Worm (Caenorhabditis elegans): ENCODE results near the gene hsp-25.
A peak's percentile ranks its signal among the peaks of the same experiment; 100 is the strongest.

hsp-25 gene

DNA sequence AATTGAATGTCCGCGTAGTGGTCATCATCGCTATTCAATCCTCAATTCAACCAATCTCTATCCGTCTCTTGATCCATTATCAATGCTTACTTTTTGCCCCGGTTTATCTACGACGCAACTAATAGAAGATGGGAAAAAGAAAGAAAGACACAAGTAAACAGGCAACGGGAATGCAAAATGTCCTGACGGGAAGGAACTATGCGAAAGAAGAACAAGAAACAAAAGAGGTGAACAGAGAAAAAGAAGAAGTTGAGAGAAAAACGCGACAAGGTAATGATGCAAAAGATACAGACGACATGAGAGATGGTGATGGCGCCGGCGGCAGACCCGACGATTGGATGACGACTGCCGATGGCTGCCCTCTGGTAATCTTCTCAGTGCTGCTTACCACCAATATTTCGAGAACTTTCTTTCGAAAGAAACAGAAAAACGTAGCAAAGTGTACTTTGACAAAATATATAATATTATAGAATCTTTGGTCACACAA, 2.6 kb upstream of the hsp-25 start (continued):
- TF ChIP-seq elt-1 (tag; optimal IDR thresholded peaks at IDR 0.05) (no peak), ztf-1 (GFP tag; conservative IDR thresholded peaks at IDR 0.05) (no peak), mab-5 (tag; optimal IDR thresholded peaks at IDR 0.05) (peak; percentile 4), aly-2 (tag; optimal IDR thresholded peaks at IDR 0.05) (no peak), dmd-4 (tag; optimal IDR thresholded peaks at IDR 0.05) (no peak), mdl-1 (tag; optimal IDR thresholded peaks at IDR 0.05) (peak in 1 of 2 experiments; percentile 26), nhr-25 (tag; optimal IDR thresholded peaks at IDR 0.05) (peak; percentile 80), egl-27 (tag; optimal IDR thresholded peaks at IDR 0.05) (peak; percentile 75), nhr-237 (tag; optimal IDR thresholded peaks at IDR 0.05) (no peak), ZK546.5 (tag; optimal IDR thresholded peaks at IDR 0.05) (no peak), lin-13 (GFP tag; optimal IDR thresholded peaks at IDR 0.05) (peak; percentile 64), crh-2 (tag; optimal IDR thresholded peaks at IDR 0.05) (peak; percentile 82)

DNA sequence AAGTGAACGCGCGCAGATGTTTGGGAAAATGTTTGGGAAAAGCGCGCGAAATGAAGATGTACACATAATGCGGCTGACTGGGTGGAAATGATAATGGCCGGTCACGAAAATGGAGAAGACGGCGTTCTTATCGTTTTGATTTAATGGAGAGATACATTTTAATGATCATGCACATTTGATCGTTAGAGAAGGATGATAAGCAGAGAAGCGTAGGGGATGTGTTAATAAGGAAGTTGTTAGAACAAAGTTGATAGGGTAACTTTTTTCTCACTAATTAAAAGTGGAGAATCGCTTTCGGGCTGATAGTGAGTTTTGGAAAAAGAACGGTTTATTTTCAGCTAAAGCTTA, 1.6 kb upstream of the hsp-25 start:
- no peak for TF ChIP-seq unc-39 (tag; optimal IDR thresholded peaks at IDR 0.05)
- TF ChIP-seq ceh-16 (tag; optimal IDR thresholded peaks at IDR 0.05), result no peak
- no peak for TF ChIP-seq nhr-23 (tag; optimal IDR thresholded peaks at IDR 0.05)
- no peak for TF ChIP-seq ztf-1 (GFP tag; conservative IDR thresholded peaks at IDR 0.05)
- peak; percentile 8 for TF ChIP-seq crh-2 (tag; optimal IDR thresholded peaks at IDR 0.05)
- no peak for TF ChIP-seq nhr-10 (tag; optimal IDR thresholded peaks at IDR 0.05)
- TF ChIP-seq fos-1 (tag; optimal IDR thresholded peaks at IDR 0.05), result peak; percentile 15

DNA sequence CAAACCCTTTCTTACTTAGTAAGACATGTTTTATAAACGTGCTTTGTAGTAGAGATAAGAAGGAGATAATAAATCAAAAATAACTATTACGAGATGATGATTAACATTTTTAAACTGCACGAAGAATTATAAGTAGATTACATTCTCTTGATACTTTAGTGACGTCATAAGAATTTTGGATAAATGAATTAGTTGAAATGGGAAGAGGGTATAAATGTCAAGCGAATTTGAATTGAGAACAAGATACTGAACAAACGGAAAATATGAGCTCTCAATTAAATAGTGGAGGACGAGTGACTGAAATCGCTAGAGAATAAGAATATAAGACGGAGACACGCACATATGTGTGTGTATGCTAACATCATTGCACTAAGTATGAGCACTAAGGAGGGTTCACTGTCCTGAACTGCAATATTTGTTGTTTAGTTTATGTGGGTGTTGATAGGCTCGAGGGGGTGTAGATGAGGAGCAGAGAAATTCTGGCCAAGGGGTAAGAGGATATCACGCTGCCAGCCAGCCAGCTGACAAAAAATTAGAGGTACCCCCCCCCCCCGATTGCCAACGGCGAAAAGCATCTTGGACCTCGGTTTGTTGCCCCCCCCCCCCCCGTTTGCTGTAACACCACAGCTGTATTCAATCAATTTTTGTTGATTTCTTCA, 1.1 kb upstream of the hsp-25 start:
- peak; percentile 20 for TF ChIP-seq C34F6.9 (tag; optimal IDR thresholded peaks at IDR 0.05)
- peak; percentile 48 for TF ChIP-seq crh-2 (tag; optimal IDR thresholded peaks at IDR 0.05)
- peak; percentile 44 for TF ChIP-seq ztf-4 (tag; optimal IDR thresholded peaks at IDR 0.05)
- TF ChIP-seq nhr-11 (tag; optimal IDR thresholded peaks at IDR 0.05), result no peak
- peak in 1 of 2 experiments; percentile 27 for TF ChIP-seq lsy-2 (tag; optimal IDR thresholded peaks at IDR 0.05)

DNA sequence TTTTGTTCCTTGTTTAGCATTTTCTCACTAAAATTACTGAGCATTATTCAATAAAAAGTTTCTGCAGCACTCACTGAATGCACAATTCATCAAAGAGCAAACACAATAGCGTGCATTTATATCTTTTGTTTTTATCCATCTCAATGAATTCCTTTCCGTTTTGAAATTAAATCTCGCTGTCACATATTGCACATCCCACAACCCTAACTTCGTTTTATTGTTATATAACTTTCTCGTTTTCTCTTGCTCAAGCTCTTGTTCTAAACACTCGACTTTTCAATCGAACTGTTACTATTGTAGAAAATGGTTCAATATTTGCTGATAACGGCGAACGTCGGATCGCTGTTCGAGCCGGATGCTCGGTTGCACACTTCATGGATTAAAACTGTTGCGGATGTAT, 8.3 kb downstream of the hsp-25 start, which contains the start of gene ipp-5:
ipp-5 (plus strand) TSS at position 301 of the 400 bp plus-strand sequence.
- TF ChIP-seq Y55F3AM.14 (GFP tag; optimal IDR thresholded peaks at IDR 0.05) (no peak), gmeb-1 (tag; optimal IDR thresholded peaks at IDR 0.05) (no peak), elt-1 (tag; optimal IDR thresholded peaks at IDR 0.05) (no peak), ama-1 (optimal IDR thresholded peaks at IDR 0.05) (no peak), sem-4 (tag; optimal IDR thresholded peaks at IDR 0.05) (no peak), elt-3 (tag; optimal IDR thresholded peaks at IDR 0.05) (no peak), nhr-21 (tag; optimal IDR thresholded peaks at IDR 0.05) (no peak), unc-62 (GFP tag; optimal IDR thresholded peaks at IDR 0.05) (no peak)

DNA sequence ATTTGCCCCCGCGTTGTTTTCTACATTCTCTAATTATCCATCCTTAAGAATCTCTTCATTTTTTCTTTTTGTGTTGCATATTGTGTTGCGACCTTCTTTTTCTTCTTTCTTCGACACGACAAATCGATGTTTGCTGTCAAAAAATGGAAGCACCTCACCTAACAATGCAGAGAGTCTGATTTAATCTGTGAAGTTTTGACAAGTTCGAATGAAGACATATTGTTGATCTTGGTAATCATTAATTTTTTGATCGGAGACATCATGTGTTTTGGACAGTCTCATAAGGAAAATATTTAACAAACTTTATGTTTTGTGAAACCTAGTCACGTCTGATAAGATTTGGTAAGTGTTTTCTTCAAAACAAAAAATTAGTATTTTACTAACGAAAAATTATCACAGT, 10.4 kb downstream of the hsp-25 start:
- TF ChIP-seq zag-1 (tag; optimal IDR thresholded peaks at IDR 0.05) (no peak), fos-1 (tag; optimal IDR thresholded peaks at IDR 0.05) (no peak), ztf-4 (tag; optimal IDR thresholded peaks at IDR 0.05) (no peak), nhr-77 (tag; optimal IDR thresholded peaks at IDR 0.05) (no peak), gmeb-1 (tag; optimal IDR thresholded peaks at IDR 0.05) (no peak), aly-2 (tag; optimal IDR thresholded peaks at IDR 0.05) (no peak), ceh-16 (tag; optimal IDR thresholded peaks at IDR 0.05) (peak; percentile 49), dmd-4 (tag; optimal IDR thresholded peaks at IDR 0.05) (no peak), blmp-1 (tag; optimal IDR thresholded peaks at IDR 0.05; ENCODE audit: insufficient read depth) (no peak), nhr-23 (tag; optimal IDR thresholded peaks at IDR 0.05) (no peak), nhr-21 (tag; optimal IDR thresholded peaks at IDR 0.05) (no peak), nhr-25 (tag; optimal IDR thresholded peaks at IDR 0.05) (peak; percentile 5)
